Fruit fly (Drosophila melanogaster) whole organism, embryonic: Measurements from ENCODE around the gene CG42512.

ENCODE experiments used
- BEAF-32 ChIP-seq: fragments of 200-800 bp; sonication (Bioruptor generic); optimal IDR thresholded peaks from 3 replicates; lab custom pipeline; 2017; ENCODE audit warnings: missing biosample characterization, missing genetic modification characterization, mild to moderate bottlenecking, moderate library complexity, missing genetic modification reagents
- CG1024 ChIP-seq: fragments of 200-800 bp; sonication (Bioruptor generic); IDR thresholded peaks from 2 replicates; pipeline ENCODE4 v1.3.6; 2022; ENCODE audit warnings: missing biosample characterization, missing genetic modification characterization
- CG11093 ChIP-seq: fragments of 200-800 bp; sonication (Bioruptor generic); IDR thresholded peaks from 3 replicates; pipeline ENCODE4 v1.3.6; 2022; ENCODE audit warnings: missing biosample characterization, missing genetic modification characterization
- CG11560 ChIP-seq: fragments of 200-800 bp; sonication (Bioruptor generic); IDR thresholded peaks from 3 replicates; pipeline ENCODE4 v1.3.6; 2022; ENCODE audit warnings: missing biosample characterization, missing genetic modification characterization
- CG12104 ChIP-seq: fragments of 200-800 bp; sonication (Bioruptor generic); optimal IDR thresholded peaks from 3 replicates; lab custom pipeline; 2016; ENCODE audit warnings: missing biosample characterization, missing genetic modification characterization
- CG12769 ChIP-seq: fragments of 200-800 bp; sonication (Bioruptor generic); optimal IDR thresholded peaks from 2 replicates; lab custom pipeline; 2019; ENCODE audit warnings: missing biosample characterization, mild to moderate bottlenecking, missing genetic modification characterization, moderate library complexity
- CG14441 ChIP-seq: fragments of 200-800 bp; sonication (Bioruptor generic); IDR thresholded peaks from 2 replicates; pipeline ENCODE4 v1.3.6; 2022; ENCODE audit warnings: missing biosample characterization, missing genetic modification characterization
- CG1529 ChIP-seq: fragments of 200-800 bp; sonication (Bioruptor generic); optimal IDR thresholded peaks from 3 replicates; lab custom pipeline; 2018; ENCODE audit warnings: missing biosample characterization, missing genetic modification characterization
- CG15696 ChIP-seq: fragments of 200-800 bp; sonication (Bioruptor generic); optimal IDR thresholded peaks from 2 replicates; lab custom pipeline; 2019; ENCODE audit warnings: missing biosample characterization, mild to moderate bottlenecking, missing genetic modification characterization, moderate library complexity
- CG17829 ChIP-seq: fragments of 200-800 bp; optimal IDR thresholded peaks from 2 replicates; lab custom pipeline; 2019; ENCODE audit warnings: missing biosample characterization, mild to moderate bottlenecking, missing genetic modification characterization, moderate library complexity
- CG18476 ChIP-seq: fragments of 200-800 bp; sonication (Bioruptor generic); optimal IDR thresholded peaks from 2 replicates; lab custom pipeline; 2016; ENCODE audit warnings: missing biosample characterization, mild to moderate bottlenecking, missing genetic modification characterization
- CG31224 ChIP-seq: fragments of 200-800 bp; sonication (Bioruptor generic); IDR thresholded peaks from 2 replicates; pipeline ENCODE4 v1.3.6; 2022; ENCODE audit warnings: missing biosample characterization, missing genetic modification characterization
- CG31388 ChIP-seq: fragments of 200-800 bp; sonication (Bioruptor generic); optimal IDR thresholded peaks from 2 replicates; lab custom pipeline; 2016; ENCODE audit warnings: missing biosample characterization, missing genetic modification characterization
- CG32772 ChIP-seq: fragments of 200-800 bp; sonication (Bioruptor generic); IDR thresholded peaks from 2 replicates; pipeline ENCODE4 v1.3.6; 2022; ENCODE audit warnings: missing biosample characterization, missing genetic modification characterization
- CG3281 ChIP-seq: fragments of 200-800 bp; sonication (Bioruptor generic); optimal IDR thresholded peaks from 3 replicates; lab custom pipeline; 2017; ENCODE audit warnings: missing biosample characterization, mild to moderate bottlenecking, missing genetic modification characterization
- CG5953 ChIP-seq: fragments of 200-800 bp; sonication (Bioruptor generic); IDR thresholded peaks from 2 replicates; pipeline ENCODE4 v1.3.6; 2022; ENCODE audit warnings: missing biosample characterization, missing genetic modification characterization
- CG7839 ChIP-seq: fragments of 200-800 bp; sonication (Bioruptor generic); optimal IDR thresholded peaks from 3 replicates; lab custom pipeline; 2018; ENCODE audit warnings: missing biosample characterization, mild to moderate bottlenecking, missing genetic modification characterization, moderate library complexity
- CG8388 ChIP-seq: fragments of 200-800 bp; sonication (Bioruptor generic); optimal IDR thresholded peaks from 2 replicates; lab custom pipeline; 2019; ENCODE audit warnings: missing biosample characterization, mild to moderate bottlenecking, missing genetic modification characterization, moderate library complexity
- CG9609 ChIP-seq: fragments of 200-800 bp; sonication (Bioruptor generic); optimal IDR thresholded peaks from 3 replicates; lab custom pipeline; 2016; ENCODE audit warnings: missing biosample characterization, missing genetic modification characterization
- D ChIP-seq, 2 experiments: fragments of 200-800 bp in 1 of 2; fragments of >200 bp in 1 of 2; sonication (Bioruptor generic) in 1 of 2; optimal IDR thresholded peaks; 2 replicates in 1 of 2; 3 replicates in 1 of 2; lab custom pipeline; 2017; ENCODE audit warnings: mild to moderate bottlenecking in 1 of 2, missing biosample characterization in 1 of 2, missing genetic modification characterization in 1 of 2, missing genetic modification reagents in 1 of 2
- D19A ChIP-seq: fragments of 200-800 bp; optimal IDR thresholded peaks from 3 replicates; lab custom pipeline; 2019; ENCODE audit warnings: missing biosample characterization, mild to moderate bottlenecking, missing genetic modification characterization, moderate library complexity
- Deaf1 ChIP-seq: fragments of 200-800 bp; optimal IDR thresholded peaks from 3 replicates; lab custom pipeline; 2019; ENCODE audit warnings: missing biosample characterization, mild to moderate bottlenecking, missing genetic modification characterization, moderate library complexity
- Dip3 ChIP-seq: fragments of 200-800 bp; sonication (Bioruptor generic); optimal IDR thresholded peaks from 3 replicates; lab custom pipeline; 2016; ENCODE audit warnings: missing biosample characterization, missing genetic modification characterization
- Dll ChIP-seq: fragments of 200-800 bp; sonication (Bioruptor generic); IDR thresholded peaks from 4 replicates; pipeline ENCODE4 v1.3.6; 2022; ENCODE audit warnings: missing biosample characterization, missing genetic modification characterization; ENCODE audit not compliant: partially characterized antibody
- Fer1 ChIP-seq: fragments of 200-800 bp; sonication (Bioruptor generic); optimal IDR thresholded peaks from 2 replicates; lab custom pipeline; 2017; ENCODE audit warnings: missing biosample characterization, mild to moderate bottlenecking, missing genetic modification characterization
- GATAe ChIP-seq: fragments of 200-800 bp; sonication (Bioruptor generic); conservative IDR thresholded peaks from 2 replicates; pipeline ENCODE4 v1.3.6; 2022; ENCODE audit warnings: missing biosample characterization, missing genetic modification characterization
- H2.0 ChIP-seq: fragments of 200-800 bp; sonication (Bioruptor generic); IDR thresholded peaks from 2 replicates; pipeline ENCODE4 v1.3.6; 2022; ENCODE audit warnings: missing biosample characterization, missing genetic modification characterization
- Hr51 ChIP-seq, 2 experiments: fragments of 200-800 bp; sonication (Bioruptor generic); optimal IDR thresholded peaks; 2 replicates in 1 of 2; 3 replicates in 1 of 2; lab custom pipeline; 2016 to 2018; ENCODE audit warnings: missing biosample characterization in 2 of 2, missing genetic modification characterization in 2 of 2, mild to moderate bottlenecking in 1 of 2, moderate library complexity in 1 of 2
- Max ChIP-seq: fragments of 200-800 bp; sonication (Bioruptor generic); optimal IDR thresholded peaks from 2 replicates; lab custom pipeline; 2016; ENCODE audit warnings: missing biosample characterization, mild to moderate bottlenecking, missing genetic modification characterization
- Med ChIP-seq: fragments of 200-800 bp; sonication (Bioruptor generic); peaks from one replicate; lab custom pipeline; 2016; ENCODE audit warnings: missing biosample characterization, missing genetic modification characterization, mild to moderate bottlenecking, inconsistent platforms, moderate library complexity
- NC2α ChIP-seq: fragments of 200-800 bp; sonication (Bioruptor generic); optimal IDR thresholded peaks from 2 replicates; lab custom pipeline; 2016; ENCODE audit warnings: missing biosample characterization, missing genetic modification characterization
- Pdp1 ChIP-seq, 2 experiments: fragments of 200-800 bp; sonication (Bioruptor generic); optimal IDR thresholded peaks; 3 replicates each; lab custom pipeline; 2016; ENCODE audit warnings: missing biosample characterization in 2 of 2, missing genetic modification characterization in 2 of 2, mild to moderate bottlenecking in 1 of 2, moderate library complexity in 1 of 2
- Spps ChIP-seq: fragments of 200-800 bp; sonication (Bioruptor generic); optimal IDR thresholded peaks from 2 replicates; lab custom pipeline; 2018; ENCODE audit warnings: missing biosample characterization, mild to moderate bottlenecking, missing genetic modification characterization
- Sry-δ ChIP-seq: fragments of 200-800 bp; sonication (Bioruptor generic); optimal IDR thresholded peaks from 2 replicates; lab custom pipeline; 2016; ENCODE audit warnings: missing biosample characterization, missing genetic modification characterization
- TFAM ChIP-seq: fragments of 200-800 bp; sonication (Bioruptor generic); optimal IDR thresholded peaks from 2 replicates; lab custom pipeline; 2017; ENCODE audit warnings: missing biosample characterization, missing genetic modification characterization, inconsistent platforms
- amos ChIP-seq: fragments of 200-800 bp; sonication (Bioruptor generic); IDR thresholded peaks from 2 replicates; pipeline ENCODE4 v1.3.6; 2022; ENCODE audit warnings: missing biosample characterization, missing genetic modification characterization; ENCODE audit not compliant: partially characterized antibody
- chn ChIP-seq: fragments of 200-800 bp; sonication (Bioruptor generic); optimal IDR thresholded peaks from 2 replicates; lab custom pipeline; 2016; ENCODE audit warnings: missing biosample characterization, missing genetic modification characterization
- gcm2 ChIP-seq: fragments of 200-800 bp; sonication (Bioruptor generic); optimal IDR thresholded peaks from 2 replicates; lab custom pipeline; 2016; ENCODE audit warnings: missing biosample characterization, missing genetic modification characterization
- gem ChIP-seq: fragments of 200-800 bp; sonication (Bioruptor generic); optimal IDR thresholded peaks from 2 replicates; lab custom pipeline; 2019; ENCODE audit warnings: missing biosample characterization, mild to moderate bottlenecking, missing genetic modification characterization, moderate library complexity
- gt ChIP-seq: fragments of 200-800 bp; sonication (Bioruptor generic); IDR thresholded peaks from 2 replicates; pipeline ENCODE4 v1.3.6; 2022; ENCODE audit warnings: missing biosample characterization, missing genetic modification characterization
- ken ChIP-seq: fragments of 200-800 bp; sonication (Bioruptor generic); IDR thresholded peaks from 3 replicates; pipeline ENCODE4 v1.3.6; 2022; ENCODE audit warnings: missing biosample characterization, missing genetic modification characterization
- lab ChIP-seq: fragments of 200-800 bp; sonication (Bioruptor generic); optimal IDR thresholded peaks from 3 replicates; lab custom pipeline; 2017; ENCODE audit warnings: missing biosample characterization, missing genetic modification characterization, mild to moderate bottlenecking, moderate library complexity, missing genetic modification reagents
- p53 ChIP-seq: fragments of 200-800 bp; sonication (Bioruptor generic); optimal IDR thresholded peaks from 2 replicates; lab custom pipeline; 2016; ENCODE audit warnings: missing biosample characterization, missing genetic modification characterization
- pb ChIP-seq: fragments of 200-800 bp; sonication (Bioruptor generic); optimal IDR thresholded peaks from 3 replicates; lab custom pipeline; 2016; ENCODE audit warnings: missing biosample characterization, missing genetic modification characterization
- sna ChIP-seq: fragments of 200-800 bp; sonication (Bioruptor generic); IDR thresholded peaks from 2 replicates; pipeline ENCODE4 v1.3.6; 2022; ENCODE audit warnings: missing biosample characterization, missing genetic modification characterization; ENCODE audit not compliant: partially characterized antibody
- so ChIP-seq: fragments of 200-800 bp; sonication (Bioruptor generic); IDR thresholded peaks from 3 replicates; pipeline ENCODE4 v1.3.6; 2022; ENCODE audit warnings: missing biosample characterization, missing genetic modification characterization
- sqz ChIP-seq: fragments of 200-800 bp; sonication (Bioruptor generic); optimal IDR thresholded peaks from 3 replicates; lab custom pipeline; 2018; ENCODE audit warnings: missing biosample characterization, mild to moderate bottlenecking, missing genetic modification characterization
- sr ChIP-seq: fragments of 200-800 bp; sonication (Bioruptor generic); IDR thresholded peaks from 3 replicates; pipeline ENCODE4 v1.3.6; 2022; ENCODE audit warnings: missing biosample characterization, missing genetic modification characterization
- tio ChIP-seq: fragments of 200-800 bp; sonication (Bioruptor generic); optimal IDR thresholded peaks from 2 replicates; lab custom pipeline; 2017; ENCODE audit warnings: missing biosample characterization, missing genetic modification characterization, inconsistent platforms
- trh ChIP-seq: fragments of 200-800 bp; sonication (Bioruptor generic); optimal IDR thresholded peaks from 2 replicates; lab custom pipeline; 2016; ENCODE audit warnings: missing biosample characterization, missing genetic modification characterization
- wor ChIP-seq: fragments of 200-800 bp; sonication (Bioruptor generic); IDR thresholded peaks from 2 replicates; pipeline ENCODE4 v1.3.6; 2022; ENCODE audit warnings: missing biosample characterization, missing genetic modification characterization

Gene CG42512

DNA sequence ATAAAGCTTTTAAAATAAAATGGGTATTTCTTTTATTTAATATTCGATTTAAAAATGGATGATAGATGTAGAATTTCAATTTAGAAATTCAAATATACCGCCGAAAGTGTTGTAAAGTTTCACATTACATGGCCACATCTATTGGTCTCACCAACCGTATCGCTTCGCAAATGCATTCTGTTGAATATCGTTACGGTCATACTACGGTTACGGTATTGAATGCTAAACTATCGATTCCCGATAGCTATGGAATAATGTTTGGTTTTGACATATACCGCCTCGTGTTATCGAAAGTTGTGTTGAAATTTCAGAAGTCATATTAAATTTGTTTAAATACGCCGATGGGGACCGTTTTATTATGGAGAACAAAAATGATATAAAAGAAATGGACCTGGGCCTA lies at the start of gene CG42512, which contains the start of gene CG32573 (continued):
- TF ChIP-seq trh (GFP tag; lab: Kevin White, UChicago) (no peak), sna (GFP tag; lab: Robert Waterston, UW) (peak; percentile 59), D (optimal IDR thresholded peaks at IDR 0.05; lab: Kevin White, UChicago) (no peak), D (GFP tag; optimal IDR thresholded peaks at IDR 0.05; lab: Kevin White, UChicago) (no peak), Spps (tag; lab: Kevin White, UChicago) (no peak), pb (GFP tag; lab: Kevin White, UChicago) (no peak), sr (GFP tag; lab: Robert Waterston, UW) (no peak), CG1529 (GFP tag; lab: Kevin White, UChicago) (no peak), CG5953 (GFP tag; lab: Robert Waterston, UW) (no peak), gcm2 (GFP tag; lab: Kevin White, UChicago) (no peak), NC2α (GFP tag; lab: Kevin White, UChicago) (no peak), H2.0 (GFP tag; lab: Robert Waterston, UW) (no peak), chn (GFP tag; lab: Kevin White, UChicago) (no peak), ken (GFP tag; lab: Robert Waterston, UW) (no peak), wor (no peak), CG3281 (no peak), so (GFP tag; lab: Robert Waterston, UW) (no peak), gt (GFP tag; lab: Robert Waterston, UW) (no peak), CG31224 (GFP tag; lab: Robert Waterston, UW) (no peak), p53 (GFP tag; lab: Kevin White, UChicago) (no peak), CG11560 (tag; lab: Robert Waterston, UW) (no peak), CG31388 (GFP tag; lab: Kevin White, UChicago) (no peak), CG9609 (no peak), Sry-δ (GFP tag; lab: Kevin White, UChicago) (peak; percentile 72), sqz (GFP tag; lab: Kevin White, UChicago) (no peak), lab (GFP tag; lab: Kevin White, UChicago) (no peak), Max (GFP tag; lab: Kevin White, UChicago) (no peak), CG15696 (tag; lab: Kevin White, UChicago) (no peak), gem (tag; lab: Kevin White, UChicago) (no peak), GATAe (GFP tag; lab: Robert Waterston, UW) (no peak), Med (GFP tag; lab: Kevin White, UChicago) (peak; percentile 81), tio (GFP tag; lab: Kevin White, UChicago) (no peak), TFAM (GFP tag; lab: Kevin White, UChicago) (no peak), BEAF-32 (GFP tag; lab: Kevin White, UChicago) (peak; percentile 71), CG32772 (GFP tag; lab: Robert Waterston, UW) (no peak), CG11093 (GFP tag; lab: Robert Waterston, UW) (no peak), Hr51 (GFP tag; optimal IDR thresholded peaks at IDR 0.05; lab: Kevin White, UChicago) (no peak), D19A (tag; lab: Kevin White, UChicago) (no peak), Deaf1 (tag; lab: Kevin White, UChicago) (no peak), Dip3 (GFP tag; lab: Kevin White, UChicago) (no peak), CG1024 (GFP tag; lab: Robert Waterston, UW) (no peak), CG17829 (tag; lab: Kevin White, UChicago) (peak; percentile 16), CG8388 (no peak), Pdp1 (GFP tag; optimal IDR thresholded peaks at IDR 0.05; lab: Kevin White, UChicago) (peak in 1 of 2 experiments; percentile 34), Dll (GFP tag; lab: Robert Waterston, UW) (peak; percentile 75), Fer1 (GFP tag; lab: Kevin White, UChicago) (no peak), CG14441 (no peak), CG18476 (no peak), CG12769 (no peak), CG12104 (no peak), CG7839 (tag; lab: Kevin White, UChicago) (no peak), amos (peak; percentile 75)
